Fruit fly (Drosophila melanogaster): ENCODE measurements around the gene eIF5B.

The eIF5B gene

DNA sequence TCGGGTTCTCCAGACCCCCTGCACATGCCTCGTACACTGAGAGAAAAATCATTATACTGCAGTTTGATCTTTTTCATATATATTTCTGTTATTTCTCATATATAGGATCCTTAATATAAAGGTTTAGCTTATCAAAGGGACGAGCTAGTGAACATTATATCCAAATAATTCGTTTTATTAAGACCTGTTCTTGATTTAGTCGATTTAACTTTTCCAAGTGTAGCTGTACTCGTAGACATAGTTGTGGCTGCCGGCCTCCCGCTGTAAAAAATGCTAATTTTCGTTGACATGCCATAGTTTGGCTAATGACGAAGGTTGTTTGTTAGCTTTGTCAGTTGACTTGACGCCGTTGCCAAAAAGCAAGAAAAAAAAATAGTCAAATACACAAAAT, 78.3 kb downstream of the eIF5B start (continued):
- peak; percentile 47 for TF ChIP-seq CG5180 (GFP tag; optimal IDR thresholded peaks at IDR 0.05)
- TF ChIP-seq NC2α (GFP tag; optimal IDR thresholded peaks at IDR 0.05) = peak; percentile 60
- peak; percentile 77 for TF ChIP-seq danr (GFP tag; IDR thresholded peaks at IDR 0.05)
- peak; percentile 79 for TF ChIP-seq CG1647 (GFP tag; optimal IDR thresholded peaks at IDR 0.05)
- TF ChIP-seq fu2 (GFP tag; optimal IDR thresholded peaks at IDR 0.05) = peak; percentile 28
- no peak for TF ChIP-seq aop (GFP tag; IDR thresholded peaks at IDR 0.05)
- peak; percentile 30; the same call in 1 of the 2 replicates for TF ChIP-seq CkIIα-i1 (GFP tag; IDR thresholded peaks at IDR 0.05)
- no peak for TF ChIP-seq ato (GFP tag; IDR thresholded peaks at IDR 0.05; ENCODE audit: partially characterized antibody)
- peak; percentile 87 for TF ChIP-seq CG14441 (GFP tag; IDR thresholded peaks at IDR 0.05)
- peak; percentile 40 for TF ChIP-seq Myb (GFP tag; optimal IDR thresholded peaks at IDR 0.05)
- peak; percentile 76 for TF ChIP-seq seq (GFP tag; IDR thresholded peaks at IDR 0.05)
- peak in 1 of 2 experiments; percentile 55 for TF ChIP-seq Hr78 (GFP tag; optimal IDR thresholded peaks at IDR 0.05)
- TF ChIP-seq oc (tag; optimal IDR thresholded peaks at IDR 0.05) = peak; percentile 67
- TF ChIP-seq Sry-δ (GFP tag; optimal IDR thresholded peaks at IDR 0.05) = peak; percentile 31
- TF ChIP-seq Hmx (GFP tag; optimal IDR thresholded peaks at IDR 0.05) = peak; percentile 56
- TF ChIP-seq CG1603 (tag; optimal IDR thresholded peaks at IDR 0.05) = peak; percentile 89
- TF ChIP-seq CG11093 (GFP tag; IDR thresholded peaks at IDR 0.05) = peak; percentile 66; the same call in 2 of the 3 replicates
- no peak for TF ChIP-seq Doc3 (GFP tag; IDR thresholded peaks at IDR 0.05; ENCODE audit: partially characterized antibody)
- TF ChIP-seq CG15696 (tag; optimal IDR thresholded peaks at IDR 0.05) = peak; percentile 86
- TF ChIP-seq CG7372 (GFP tag; IDR thresholded peaks at IDR 0.05) = peak; percentile 74
- TF ChIP-seq CG9609 (GFP tag; optimal IDR thresholded peaks at IDR 0.05) = peak; percentile 62
- TF ChIP-seq NK7.1 (GFP tag; optimal IDR thresholded peaks at IDR 0.05) = peak; percentile 60
- TF ChIP-seq abd-A (tag; optimal IDR thresholded peaks at IDR 0.05) = no peak
- TF ChIP-seq shn (GFP tag; optimal IDR thresholded peaks at IDR 0.05) = peak; percentile 8
- peak; percentile 92 for TF ChIP-seq CG18262 (tag; optimal IDR thresholded peaks at IDR 0.05)
- TF ChIP-seq CG4617 (GFP tag; optimal IDR thresholded peaks at IDR 0.05; ENCODE audit: borderline replicate concordance) = peak; percentile 40
- TF ChIP-seq Opbp (GFP tag; IDR thresholded peaks at IDR 0.05; ENCODE audit: partially characterized antibody) = no peak
- peak; percentile 59 for TF ChIP-seq Mes4 (GFP tag; optimal IDR thresholded peaks at IDR 0.05)
- peak; percentile 78 for TF ChIP-seq CG16815 (GFP tag; optimal IDR thresholded peaks at IDR 0.05)
- TF ChIP-seq C15 (GFP tag; IDR thresholded peaks at IDR 0.05) = peak; percentile 78; the same call in 2 of the 3 replicates
- TF ChIP-seq Dp (GFP tag; optimal IDR thresholded peaks at IDR 0.05) = no peak
- TF ChIP-seq CG2202 (tag; optimal IDR thresholded peaks at IDR 0.05) = peak; percentile 76
- TF ChIP-seq CG6272 (GFP tag; IDR thresholded peaks at IDR 0.05) = peak; percentile 58
- peak; percentile 74 for TF ChIP-seq NC2β (GFP tag; optimal IDR thresholded peaks at IDR 0.05)
- TF ChIP-seq sr (GFP tag; IDR thresholded peaks at IDR 0.05) = no peak; the same call in 2 of the 3 replicates
- peak; percentile 74 for TF ChIP-seq CG14667 (GFP tag; IDR thresholded peaks at IDR 0.05)
- peak; percentile 48 for TF ChIP-seq slou (GFP tag; optimal IDR thresholded peaks at IDR 0.05)
- TF ChIP-seq klu (GFP tag; IDR thresholded peaks at IDR 0.05) = peak; percentile 77
- TF ChIP-seq chif (GFP tag; optimal IDR thresholded peaks at IDR 0.05) = peak; percentile 76 to 86
- peak; percentile 92 for TF ChIP-seq CG12769 (tag; optimal IDR thresholded peaks at IDR 0.05)
- peak; percentile 65 for TF ChIP-seq CG31365 (tag; optimal IDR thresholded peaks at IDR 0.05)
- TF ChIP-seq lbe (GFP tag; optimal IDR thresholded peaks at IDR 0.05) = no peak
- TF ChIP-seq nom (GFP tag; optimal IDR thresholded peaks at IDR 0.05) = peak; percentile 0
- TF ChIP-seq CG1233 (GFP tag; optimal IDR thresholded peaks at IDR 0.05) = peak; percentile 74
- TF ChIP-seq CG13296 (GFP tag; optimal IDR thresholded peaks at IDR 0.05) = peak; percentile 84
- no peak for TF ChIP-seq toy (GFP tag; IDR thresholded peaks at IDR 0.05)
- TF ChIP-seq fd96Cb (tag; optimal IDR thresholded peaks at IDR 0.05) = peak; percentile 84
- peak; percentile 88 for TF ChIP-seq sd (tag; optimal IDR thresholded peaks at IDR 0.05)
- TF ChIP-seq grau (tag; optimal IDR thresholded peaks at IDR 0.05) = peak; percentile 88
- peak; percentile 94 for TF ChIP-seq CG2712 (tag; optimal IDR thresholded peaks at IDR 0.05)
- peak; percentile 49 for TF ChIP-seq CG8089 (GFP tag; optimal IDR thresholded peaks at IDR 0.05)
